Worm (Caenorhabditis elegans) whole organism, late embryonic: ENCODE measurements around the gene Y94H6A.12.
A peak's percentile ranks its signal among the peaks of the same experiment; 100 is the strongest.
"Not testable (repeated sequence)": the region's sequence is repeated elsewhere in the genome, so short reads cannot be mapped to it uniquely, and the experiment has no call there.

ENCODE experiments used
- C38D4.7 ChIP-seq: fragments of 200-800 bp; sonication (Bioruptor generic); optimal IDR thresholded peaks from 2 replicates; lab custom pipeline; 2018; ENCODE audit warnings: mild to moderate bottlenecking, missing genetic modification characterization, moderate library complexity, missing compliant biosample characterization
- T23F11.4 ChIP-seq: fragments of 200-800 bp; sonication (Bioruptor generic); optimal IDR thresholded peaks from 2 replicates; lab custom pipeline; 2018; ENCODE audit warnings: mild to moderate bottlenecking, missing genetic modification characterization, missing compliant biosample characterization
- Y22D7AL.16 ChIP-seq: sonication (generic microtip); optimal IDR thresholded peaks from 2 replicates; lab custom pipeline; 2016; ENCODE audit warnings: missing genetic modification characterization, missing compliant biosample characterization
- ama-1 ChIP-seq: fragments of 150-350 bp; optimal IDR thresholded peaks from 2 replicates; lab custom pipeline; 2014
- ceh-14 ChIP-seq: sonication (generic microtip); optimal IDR thresholded peaks from 2 replicates; lab custom pipeline; 2016; ENCODE audit warnings: missing genotype, missing genetic modification characterization, missing compliant biosample characterization
- ceh-18 ChIP-seq: sonication (generic microtip); optimal IDR thresholded peaks from 2 replicates; lab custom pipeline; 2016; ENCODE audit warnings: missing genetic modification characterization, missing compliant biosample characterization
- ceh-2 ChIP-seq: sonication (generic microtip); optimal IDR thresholded peaks from 2 replicates; lab custom pipeline; 2016; ENCODE audit warnings: missing genotype, missing genetic modification characterization, missing compliant biosample characterization
- ceh-30 ChIP-seq: fragments of 150-350 bp; optimal IDR thresholded peaks from 2 replicates; lab custom pipeline; 2014; ENCODE audit warnings: missing biosample characterization, missing genetic modification characterization
- ceh-31 ChIP-seq: sonication (generic microtip); optimal IDR thresholded peaks from 2 replicates; lab custom pipeline; 2016; ENCODE audit warnings: missing genetic modification characterization, missing compliant biosample characterization
- ceh-34 ChIP-seq: sonication (generic microtip); optimal IDR thresholded peaks from 2 replicates; lab custom pipeline; 2016; ENCODE audit warnings: mild to moderate bottlenecking, missing genetic modification characterization, missing compliant biosample characterization
- ceh-45 ChIP-seq: fragments of 200-800 bp; sonication (Bioruptor generic); IDR thresholded peaks from 2 replicates; pipeline ENCODE4 v1.3.6; 2022; ENCODE audit warnings: missing genetic modification reagents, missing genetic modification characterization, missing compliant biosample characterization
- ceh-48 ChIP-seq: sonication (generic microtip); optimal IDR thresholded peaks from 2 replicates; lab custom pipeline; 2016; ENCODE audit warnings: missing genetic modification characterization, inconsistent platforms, missing compliant biosample characterization
- ceh-9 ChIP-seq: sonication (generic microtip); optimal IDR thresholded peaks from 2 replicates; lab custom pipeline; 2016; ENCODE audit warnings: mild to moderate bottlenecking, missing genetic modification characterization, inconsistent platforms, missing compliant biosample characterization
- che-1 ChIP-seq: sonication (generic microtip); optimal IDR thresholded peaks from 2 replicates; lab custom pipeline; 2016; ENCODE audit warnings: mild to moderate bottlenecking, missing genetic modification characterization, missing compliant biosample characterization
- dmd-4 ChIP-seq: sonication (generic microtip); optimal IDR thresholded peaks from 2 replicates; lab custom pipeline; 2016; ENCODE audit warnings: borderline replicate concordance, missing genetic modification characterization, missing compliant biosample characterization
- dve-1 ChIP-seq: sonication (generic microtip); optimal IDR thresholded peaks from 2 replicates; lab custom pipeline; 2017; ENCODE audit warnings: antibody characterized with exemption, mild to moderate bottlenecking, missing genetic modification characterization, missing compliant biosample characterization
- elt-2 ChIP-seq: sonication (generic microtip); optimal IDR thresholded peaks from 2 replicates; lab custom pipeline; 2016; ENCODE audit warnings: missing genetic modification reagents, missing genetic modification characterization, missing compliant biosample characterization
- gmeb-2 ChIP-seq: sonication (generic microtip); optimal IDR thresholded peaks from 2 replicates; lab custom pipeline; 2016; ENCODE audit warnings: missing genetic modification characterization, inconsistent platforms, missing compliant biosample characterization
- hlh-13 ChIP-seq: fragments of 200-800 bp; sonication (Bioruptor generic); optimal IDR thresholded peaks from 2 replicates; lab custom pipeline; 2018; ENCODE audit warnings: mild to moderate bottlenecking, missing genetic modification characterization, missing compliant biosample characterization
- hlh-30 ChIP-seq: sonication (generic microtip); optimal IDR thresholded peaks from 2 replicates; lab custom pipeline; 2017; ENCODE audit warnings: antibody characterized with exemption, missing genetic modification characterization, missing compliant biosample characterization; ENCODE audit not compliant: insufficient read depth
- hlh-6 ChIP-seq: sonication (generic microtip); optimal IDR thresholded peaks from 2 replicates; lab custom pipeline; 2016; ENCODE audit warnings: missing genotype, missing genetic modification characterization, missing compliant biosample characterization
- lim-6 ChIP-seq: sonication (generic microtip); optimal IDR thresholded peaks from 2 replicates; lab custom pipeline; 2016; ENCODE audit warnings: missing genetic modification characterization, missing compliant biosample characterization
- lin-11 ChIP-seq: fragments of 200-800 bp; sonication (Bioruptor generic); optimal IDR thresholded peaks from 2 replicates; lab custom pipeline; 2018; ENCODE audit warnings: mild to moderate bottlenecking, missing genetic modification characterization, missing compliant biosample characterization
- mec-3 ChIP-seq: sonication (generic microtip); optimal IDR thresholded peaks from 2 replicates; lab custom pipeline; 2016; ENCODE audit warnings: borderline replicate concordance, missing genetic modification characterization, missing compliant biosample characterization
- nfya-1 ChIP-seq: sonication (generic microtip); optimal IDR thresholded peaks from 2 replicates; lab custom pipeline; 2017; ENCODE audit warnings: missing genetic modification characterization, mild to moderate bottlenecking, missing compliant biosample characterization, antibody characterized with exemption, moderate library complexity
- odd-2 ChIP-seq: sonication (generic microtip); optimal IDR thresholded peaks from 2 replicates; lab custom pipeline; 2017; ENCODE audit warnings: antibody characterized with exemption, mild to moderate bottlenecking, missing genetic modification characterization, missing compliant biosample characterization
- pax-1 ChIP-seq: fragments of 150-350 bp; optimal IDR thresholded peaks from 2 replicates; lab custom pipeline; 2014; ENCODE audit warnings: missing biosample characterization, missing genetic modification characterization
- pha-4 ChIP-seq: fragments of 150-350 bp; optimal IDR thresholded peaks from 2 replicates; lab custom pipeline; 2018; ENCODE audit warnings: missing biosample characterization, missing genetic modification reagents, missing genetic modification characterization
- pros-1 ChIP-seq: fragments of 150-350 bp; optimal IDR thresholded peaks from 2 replicates; lab custom pipeline; 2014; ENCODE audit warnings: missing biosample characterization, missing genetic modification reagents, missing genetic modification characterization
- ref-2 ChIP-seq: sonication (generic microtip); optimal IDR thresholded peaks from 2 replicates; lab custom pipeline; 2016; ENCODE audit warnings: missing genetic modification characterization, missing compliant biosample characterization
- rnt-1 ChIP-seq: sonication (generic microtip); optimal IDR thresholded peaks from 2 replicates; lab custom pipeline; 2016; ENCODE audit warnings: missing genetic modification characterization, missing compliant biosample characterization
- sdc-2 ChIP-seq: sonication (generic microtip); optimal IDR thresholded peaks from 2 replicates; lab custom pipeline; 2016; ENCODE audit warnings: missing genotype, missing genetic modification characterization, missing compliant biosample characterization
- sox-2 ChIP-seq: fragments of 200-800 bp; sonication (Bioruptor generic); IDR thresholded peaks from 2 replicates; pipeline ENCODE4 v1.3.6; 2022; ENCODE audit warnings: missing genetic modification reagents, missing genetic modification characterization, missing compliant biosample characterization
- sox-4 ChIP-seq: sonication (generic microtip); optimal IDR thresholded peaks from 2 replicates; lab custom pipeline; 2017; ENCODE audit warnings: mild to moderate bottlenecking, missing genetic modification characterization, inconsistent platforms, missing compliant biosample characterization
- tbx-7 ChIP-seq: sonication (generic microtip); optimal IDR thresholded peaks from 2 replicates; lab custom pipeline; 2016; ENCODE audit warnings: missing genotype, missing genetic modification characterization, missing compliant biosample characterization
- ttx-3 ChIP-seq: sonication (generic microtip); optimal IDR thresholded peaks from 2 replicates; lab custom pipeline; 2016; ENCODE audit warnings: missing genetic modification reagents, missing genetic modification characterization, missing compliant biosample characterization
- unc-3 ChIP-seq, 2 experiments: fragments of 200-800 bp in 1 of 2; sonication (Bioruptor generic) in 1 of 2; sonication (generic microtip) in 1 of 2; conservative IDR thresholded peaks in 1 of 2; optimal IDR thresholded peaks in 1 of 2; 2 replicates each; pipeline versions ENCODE4 v1.3.6 to Lab custom; 2016 to 2022; ENCODE audit warnings: missing compliant biosample characterization in 2 of 2, missing genetic modification characterization in 2 of 2, missing genetic modification reagents in 1 of 2
- unc-42 ChIP-seq: sonication (generic microtip); optimal IDR thresholded peaks from 2 replicates; lab custom pipeline; 2016; ENCODE audit warnings: missing genotype, missing genetic modification characterization, missing compliant biosample characterization
- unc-86 ChIP-seq: sonication (generic microtip); optimal IDR thresholded peaks from 2 replicates; lab custom pipeline; 2016; ENCODE audit warnings: missing genetic modification characterization, missing compliant biosample characterization

The Y94H6A.12 gene

ce11 chrIV:2725784-2726183, 12.9 kb upstream of the Y94H6A.12 start, which contains the start of gene ubxn-2:
TSS of gene ubxn-2 (minus strand) at chrIV:2725819.
- TF ChIP-seq unc-3 (GFP tag; conservative IDR thresholded peaks at IDR 0.05; lab: Robert Waterston, UW): 0 out of 2 replicates have a peak, but pooled peaks have one; percentile 7
- no peak for TF ChIP-seq unc-3 (tag; optimal IDR thresholded peaks at IDR 0.05; lab: Kevin White, UChicago)
- no peak for TF ChIP-seq C38D4.7 (GFP tag; lab: Kevin White, UChicago)
- no peak for TF ChIP-seq pax-1
- peak; percentile 40 for TF ChIP-seq nfya-1
- no peak for TF ChIP-seq mec-3 (tag; lab: Kevin White, UChicago)
- peak; percentile 45 for TF ChIP-seq ceh-31 (tag; lab: Kevin White, UChicago)
- no peak for TF ChIP-seq lim-6
- no peak for TF ChIP-seq ceh-34 (tag; lab: Kevin White, UChicago)
- peak; percentile 19 for TF ChIP-seq lin-11 (tag; lab: Kevin White, UChicago)
- peak; percentile 4 for TF ChIP-seq sox-4
- TF ChIP-seq dmd-4 (tag; lab: Kevin White, UChicago): no peak
- peak; percentile 49 for TF ChIP-seq elt-2
- TF ChIP-seq ceh-2: peak; percentile 41
- no peak for TF ChIP-seq hlh-13 (GFP tag; lab: Kevin White, UChicago)
- peak; percentile 15 for TF ChIP-seq ref-2 (tag; lab: Kevin White, UChicago)
- TF ChIP-seq pha-4 (tag; lab: Kevin White, UChicago): no peak
- no peak for TF ChIP-seq Y22D7AL.16 (tag; lab: Kevin White, UChicago)
- no peak for TF ChIP-seq odd-2 (tag; lab: Kevin White, UChicago)
- no peak for TF ChIP-seq sdc-2 (tag; lab: Kevin White, UChicago)
- TF ChIP-seq ttx-3 (tag; lab: Kevin White, UChicago): no peak
- TF ChIP-seq ceh-30 (tag; lab: Kevin White, UChicago): no peak
- peak; percentile 8 for TF ChIP-seq gmeb-2 (tag; lab: Kevin White, UChicago)
- no peak for TF ChIP-seq hlh-6 (tag; lab: Kevin White, UChicago)
- TF ChIP-seq ceh-14 (tag; lab: Kevin White, UChicago): no peak
- TF ChIP-seq pros-1 (tag; lab: Kevin White, UChicago): no peak
- TF ChIP-seq ceh-48 (tag; lab: Kevin White, UChicago): peak; percentile 7
- TF ChIP-seq unc-42 (tag; lab: Kevin White, UChicago): peak; percentile 24
- TF ChIP-seq ama-1 (lab: Kevin White, UChicago): no peak
- no peak for TF ChIP-seq dve-1 (tag; lab: Kevin White, UChicago)
- peak; percentile 15 for TF ChIP-seq unc-86 (tag; lab: Kevin White, UChicago)
- no peak for TF ChIP-seq tbx-7 (tag; lab: Kevin White, UChicago)
- peak; percentile 13 for TF ChIP-seq ceh-18 (tag; lab: Kevin White, UChicago)
- TF ChIP-seq rnt-1: peak; percentile 0
- TF ChIP-seq sox-2 (GFP tag; lab: Robert Waterston, UW): no peak
- no peak for TF ChIP-seq T23F11.4
- TF ChIP-seq ceh-45: no peak; the same call in 1 of the 2 replicates
- TF ChIP-seq ceh-9 (tag; lab: Kevin White, UChicago): no peak
- no peak for TF ChIP-seq che-1 (tag; lab: Kevin White, UChicago)

DNA sequence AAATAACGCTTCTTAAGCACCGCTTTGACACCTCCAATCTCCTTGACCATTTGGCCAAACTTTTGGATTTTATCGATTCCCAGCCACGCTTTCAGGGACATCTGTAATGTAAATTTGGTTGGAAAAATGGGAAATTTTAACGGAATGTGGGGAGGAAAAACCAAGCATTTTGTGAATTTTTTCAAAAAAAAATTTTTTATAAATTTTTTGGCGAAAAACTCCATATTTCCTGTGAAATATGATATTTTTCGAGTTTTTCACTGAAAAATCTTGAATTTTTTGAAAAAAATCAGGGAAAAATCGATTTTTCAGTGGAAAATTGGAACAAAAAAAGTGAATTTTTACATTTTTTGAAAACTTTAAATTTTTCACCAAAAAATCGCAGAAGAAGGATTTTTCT, 6.9 kb upstream of the Y94H6A.12 start, which contains the start of gene ndua-12:
TSS of gene ndua-12 (minus strand) at position 101 of the 400 bp plus-strand sequence.
- not testable (repeated sequence) for TF ChIP-seq odd-2, hlh-6, tbx-7 (tag; lab: Kevin White, UChicago)
- TF ChIP-seq, all 69 proteins: peak for 0; not testable (repeated sequence) for 69

DNA sequence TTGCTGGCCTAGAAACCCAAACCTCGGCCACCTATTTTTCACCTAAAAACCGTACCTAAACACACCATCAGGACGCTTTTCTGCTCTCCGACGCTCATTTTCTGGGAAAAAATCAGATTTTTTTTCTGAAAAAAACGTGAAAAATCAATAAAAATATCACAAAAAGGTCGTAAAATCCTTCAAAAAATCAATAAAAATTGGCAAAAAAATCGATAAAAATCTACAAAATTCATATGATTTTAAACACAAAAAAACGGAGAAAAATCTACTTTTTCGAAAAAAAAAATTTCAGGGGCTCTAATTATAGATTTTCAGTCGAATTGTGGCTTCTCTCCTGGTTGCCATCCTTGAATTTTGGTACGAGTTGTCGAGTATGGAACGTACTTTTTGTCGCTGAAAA, 3.6 kb upstream of the Y94H6A.12 start, which contains the start of gene Y94H6A.7:
TSS of gene Y94H6A.7 (minus strand) at position 101 of the 400 bp plus-strand sequence.
- not testable (repeated sequence) for TF ChIP-seq pha-4 (tag; lab: Kevin White, UChicago); ttx-3 (tag; lab: Kevin White, UChicago); hlh-30
- TF ChIP-seq, all 69 proteins: peak for 0; not testable (repeated sequence) for 69
